Fruit fly (Drosophila melanogaster) ovary, adult (tissue): ENCODE data around the gene Polr2B.

Experiments used
- CG17801 ChIP-seq: fragments of 200-800 bp; optimal IDR thresholded peaks from 2 replicates; lab custom pipeline; 2019; ENCODE audit warnings: missing biosample characterization, mild to moderate bottlenecking, missing genetic modification characterization, moderate library complexity; ENCODE audit not compliant: partially characterized antibody

Gene Polr2B

DNA sequence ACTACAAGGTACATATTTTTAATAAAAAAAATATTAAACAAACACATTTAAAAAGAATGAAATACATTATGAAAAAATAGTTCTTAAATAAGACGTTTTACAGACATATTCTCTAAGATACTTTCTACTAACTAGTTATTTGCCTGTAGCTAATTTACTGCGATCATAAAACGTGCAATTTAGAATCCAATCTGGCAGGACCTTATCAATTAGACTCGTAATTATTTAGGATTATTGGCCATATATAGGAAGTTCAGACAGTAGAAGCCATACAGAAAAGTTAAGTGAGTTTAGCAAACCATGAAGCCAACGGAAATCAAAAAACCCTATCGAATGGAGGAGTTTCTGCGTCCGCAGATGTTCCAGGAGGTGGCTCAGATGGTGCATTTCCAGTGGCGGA is 16.4 kb upstream of the Polr2B start, which contains the start of gene Or88a:
Or88a (plus strand) TSS at position 301 of the 400 bp plus-strand sequence.
- no peak for TF ChIP-seq CG17801 (GFP tag; lab: Kevin White, UChicago)

DNA sequence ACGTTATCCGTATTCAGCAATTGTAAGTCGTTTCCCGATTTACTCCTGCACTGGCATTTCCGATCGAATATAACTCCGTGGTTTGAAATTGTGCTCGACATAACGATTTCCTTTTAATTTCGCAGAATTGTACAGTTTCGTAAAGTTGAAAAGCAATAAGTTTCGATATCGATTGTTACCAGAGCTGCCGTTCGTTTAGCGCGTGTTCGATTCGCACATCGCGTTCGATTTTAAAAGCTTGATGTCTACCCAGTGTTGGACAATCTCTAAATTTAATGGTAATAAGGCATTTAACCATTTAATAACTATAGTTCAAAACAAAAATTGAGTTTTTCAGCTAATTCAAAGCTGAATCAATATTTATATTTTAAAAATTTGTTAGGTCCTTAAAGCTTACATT is 13.5 kb upstream of the Polr2B start, which contains the start of gene CG14357:
CG14357 (minus strand) TSS at position 101 of the 400 bp plus-strand sequence.
- TF ChIP-seq CG17801 (GFP tag; lab: Kevin White, UChicago): no peak

- TF ChIP-seq CG17801 (GFP tag; lab: Kevin White, UChicago): no peak
Measured at dm6 chr3R:14116088-14116487, 9.5 kb upstream of the Polr2B start.

DNA sequence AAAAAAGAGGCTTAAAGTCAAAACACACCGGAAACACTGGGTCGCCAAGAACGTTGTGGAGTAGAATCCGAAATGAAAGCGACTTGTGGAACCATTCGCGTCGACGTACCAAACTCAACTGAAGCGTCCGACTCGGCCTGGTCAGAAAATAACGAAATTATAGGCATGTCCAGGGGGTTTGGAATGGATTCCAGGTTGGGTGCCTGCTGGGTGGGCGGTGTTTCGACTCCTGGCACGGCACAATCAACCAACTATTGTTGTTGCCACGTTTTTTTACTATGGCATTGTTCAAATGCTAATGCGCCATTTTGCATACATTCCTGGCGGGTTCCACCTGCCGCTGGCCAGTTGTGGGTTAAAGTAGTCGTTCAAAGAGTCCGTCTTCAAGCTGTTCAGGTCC is 7.2 kb upstream of the Polr2B start, which contains the start of gene Kif19A:
Kif19A (minus strand) TSS at position 101 of the 400 bp plus-strand sequence.
- no peak for TF ChIP-seq CG17801 (GFP tag; lab: Kevin White, UChicago)

DNA sequence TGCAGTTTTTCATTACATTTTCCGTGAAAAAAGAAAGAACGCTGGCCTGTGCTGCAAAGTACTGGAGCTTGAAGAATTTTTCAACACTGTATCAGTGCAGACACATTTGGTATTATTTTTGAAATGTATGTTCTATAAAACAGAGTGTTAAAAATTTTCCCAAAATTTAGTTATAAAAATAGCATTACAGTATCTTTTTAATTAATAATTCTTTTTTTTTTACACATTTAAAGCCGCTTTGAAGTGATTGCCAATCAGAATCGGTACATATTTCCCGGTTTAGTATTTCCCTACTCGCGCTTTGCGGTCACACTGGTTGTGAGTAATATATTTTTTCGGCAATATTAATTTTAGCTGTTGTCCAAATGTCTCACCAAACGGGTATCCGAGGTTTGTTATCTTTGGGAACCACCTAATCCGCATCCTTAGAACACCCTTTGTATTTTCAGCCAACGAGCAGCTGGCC is 3.2 kb upstream of the Polr2B start, which contains the start of the genes Abi and twf:
Abi (minus strand) TSS at position 74 of the 466 bp plus-strand sequence.
twf (plus strand) TSS at position 308 of the 466 bp plus-strand sequence.
- TF ChIP-seq CG17801 (GFP tag; lab: Kevin White, UChicago): peak; percentile 34

dm6 chr3R:14131972-14132371 is 6.4 kb downstream of the Polr2B start, which contains the start of gene CG14356:
Gene CG14356 (minus strand): TSS chr3R:14132072.
- TF ChIP-seq CG17801 (GFP tag; lab: Kevin White, UChicago): no peak

dm6 chr3R:14140912-14141311 is 15.3 kb downstream of the Polr2B start:
- TF ChIP-seq CG17801 (GFP tag; lab: Kevin White, UChicago): no peak

dm6 chr3R:14151840-14152239 is 26.2 kb downstream of the Polr2B start, which contains the start of gene CG14355:
Gene CG14355 (minus strand): TSS chr3R:14151940.
- no peak for TF ChIP-seq CG17801 (GFP tag; lab: Kevin White, UChicago)

DNA sequence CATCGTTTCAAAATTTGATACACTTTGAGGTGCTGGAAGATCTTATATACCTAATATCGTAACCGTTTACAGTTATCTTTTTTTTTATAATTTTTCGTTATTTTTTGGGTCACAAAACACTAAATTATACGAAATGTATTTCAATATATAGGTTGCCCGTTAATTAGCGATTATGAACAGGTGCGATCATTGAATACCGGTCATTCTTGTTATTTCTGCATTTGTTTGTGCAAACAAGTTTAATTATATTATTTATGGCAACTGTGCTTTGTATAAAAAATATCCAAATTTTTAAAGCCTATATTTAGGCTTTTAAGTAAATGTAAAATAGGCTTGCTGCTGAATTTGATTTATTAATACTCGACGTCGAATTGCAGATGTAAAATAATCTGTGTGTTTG is 27.0 kb downstream of the Polr2B start, which contains the start of gene CG42500:
CG42500 (minus strand) TSS at position 101 of the 400 bp plus-strand sequence.
- no peak for TF ChIP-seq CG17801 (GFP tag; lab: Kevin White, UChicago)

- TF ChIP-seq CG17801 (GFP tag; lab: Kevin White, UChicago): no peak
Measured at dm6 chr3R:14153729-14154128, 28.1 kb downstream of the Polr2B start, which contains the start of gene Recs1. Gene Recs1 (minus strand): TSS chr3R:14153829.

dm6 chr3R:14154341-14154740 is 28.8 kb downstream of the Polr2B start, which contains the start of gene CG44215:
Gene CG44215 (minus strand): TSS chr3R:14154441.
- TF ChIP-seq CG17801 (GFP tag; lab: Kevin White, UChicago): no peak

- TF ChIP-seq CG17801 (GFP tag; lab: Kevin White, UChicago): no peak
Measured at dm6 chr3R:14157331-14157730, 31.7 kb downstream of the Polr2B start, which contains the start of gene CG31533. Gene CG31533 (minus strand): TSS chr3R:14157431.

- TF ChIP-seq CG17801 (GFP tag; lab: Kevin White, UChicago): no peak
Measured at dm6 chr3R:14160178-14160577, 34.6 kb downstream of the Polr2B start, which contains the start of gene CG31327. Gene CG31327 (minus strand): TSS chr3R:14160278.

DNA sequence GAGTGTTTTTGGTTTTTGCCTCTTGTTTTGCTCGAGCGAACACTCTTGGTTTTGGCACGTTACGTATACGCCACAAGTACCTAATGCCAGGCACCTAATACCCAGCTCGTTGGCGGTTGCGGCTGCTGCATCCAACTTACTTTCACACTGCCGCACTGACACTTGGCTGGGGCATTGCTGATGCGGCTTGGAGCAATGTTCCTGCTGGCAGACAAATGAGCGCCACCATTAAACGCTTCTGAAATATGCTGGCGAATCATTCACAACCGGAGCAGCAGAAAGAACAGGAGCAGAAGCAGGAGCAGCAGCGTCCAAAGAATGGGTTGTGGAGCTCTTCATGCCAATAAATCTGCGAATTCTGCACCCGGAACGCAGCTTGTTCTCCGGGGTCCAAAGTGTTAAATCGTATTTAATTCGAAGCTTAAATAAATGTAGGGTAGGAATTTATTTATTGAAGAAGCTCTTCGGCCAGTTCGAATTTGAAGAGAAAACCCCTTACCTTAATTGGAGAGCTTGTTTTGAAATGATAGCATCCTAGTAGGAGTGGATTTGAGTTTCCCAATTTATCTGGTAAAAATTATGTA is 36.7 kb downstream of the Polr2B start, which contains the start of gene CG3199:
CG3199 (plus strand) TSS at position 534 of the 584 bp plus-strand sequence.
- no peak for TF ChIP-seq CG17801 (GFP tag; lab: Kevin White, UChicago)
